Fruit fly (Drosophila melanogaster) S2 (cell line): ENCODE results near the gene Fntb.

ENCODE experiments used
- CG8478 ChIP-seq: fragments of >200 bp; optimal IDR thresholded peaks from 2 replicates; lab custom pipeline; 2018
- CTCF ChIP-seq, 2 experiments: fragments of >200 bp; optimal IDR thresholded peaks; 2 replicates each; lab custom pipeline; 2018

DNA sequence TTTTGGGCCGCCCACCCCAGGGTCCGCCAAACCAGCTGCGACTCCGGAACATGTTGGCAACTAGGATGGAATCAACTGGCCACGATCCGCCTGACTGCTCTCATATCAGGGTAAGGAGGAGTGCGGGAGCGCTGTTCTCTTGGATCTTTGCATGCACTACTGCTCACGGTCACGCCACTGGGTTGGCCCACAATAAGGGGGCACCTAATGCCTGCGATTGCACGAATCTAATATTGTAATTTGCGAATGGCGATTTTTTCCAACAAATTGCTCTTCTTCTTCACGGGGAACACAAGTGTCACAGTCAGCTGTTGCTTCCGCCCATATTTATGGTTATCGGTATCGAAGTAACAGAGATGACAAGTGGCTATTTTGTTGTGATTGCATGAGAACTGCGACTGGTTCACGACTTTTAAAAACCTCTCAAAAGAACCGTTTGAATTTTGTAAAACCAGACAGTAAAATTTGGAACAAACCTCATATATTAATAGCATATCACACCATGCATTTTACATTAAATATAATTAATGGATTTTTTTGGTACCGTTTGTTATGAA is 8.6 kb downstream of the Fntb start, which contains the start of gene ema:
- TF ChIP-seq CG8478 (lab: Kevin White, UChicago): no peak
- TF ChIP-seq CTCF (optimal IDR thresholded peaks at IDR 0.05; lab: Kevin White, UChicago): no peak
